Worm (Caenorhabditis elegans) whole organism, mixed stage, embryonic: ENCODE measurements around the gene C38C3.6.

Experiments used
- blmp-1 ChIP-seq: fragments of 150-350 bp; optimal IDR thresholded peaks from 2 replicates; lab custom pipeline; 2014; ENCODE audit warnings: missing biosample characterization, missing genetic modification characterization
- ceh-43 ChIP-seq: fragments of 200-800 bp; sonication (Bioruptor generic); optimal IDR thresholded peaks from 2 replicates; lab custom pipeline; 2018; ENCODE audit warnings: mild to moderate bottlenecking, missing genetic modification characterization, moderate library complexity, missing compliant biosample characterization
- ces-1 ChIP-seq: fragments of 150-350 bp; optimal IDR thresholded peaks from 2 replicates; lab custom pipeline; 2014; ENCODE audit warnings: missing biosample characterization, missing genetic modification reagents, missing genetic modification characterization
- drap-1 ChIP-seq: fragments of 200-800 bp; sonication (Bioruptor generic); optimal IDR thresholded peaks from 3 replicates; lab custom pipeline; 2018; ENCODE audit warnings: mild to moderate bottlenecking, missing genetic modification characterization, missing compliant biosample characterization
- elt-1 ChIP-seq: sonication (generic microtip); optimal IDR thresholded peaks from 2 replicates; lab custom pipeline; 2017; ENCODE audit warnings: missing genetic modification characterization, mild to moderate bottlenecking, missing compliant biosample characterization, antibody characterized with exemption, moderate library complexity, borderline replicate concordance; ENCODE audit not compliant: insufficient read depth
- elt-3 ChIP-seq: fragments of 150-350 bp; optimal IDR thresholded peaks from 2 replicates; lab custom pipeline; 2014; ENCODE audit warnings: missing biosample characterization, missing genetic modification characterization
- nhr-12 ChIP-seq: fragments of 150-350 bp; optimal IDR thresholded peaks from 2 replicates; lab custom pipeline; 2014; ENCODE audit warnings: missing biosample characterization, missing genetic modification characterization
- nhr-237 ChIP-seq: fragments of 150-350 bp; optimal IDR thresholded peaks from 2 replicates; lab custom pipeline; 2014; ENCODE audit warnings: missing biosample characterization, missing genetic modification characterization
- pha-4 ChIP-seq: fragments of 150-350 bp; optimal IDR thresholded peaks from 2 replicates; lab custom pipeline; 2018; ENCODE audit warnings: missing biosample characterization, missing genetic modification reagents, missing genetic modification characterization
- snpc-4 ChIP-seq: fragments of 150-350 bp; optimal IDR thresholded peaks from 2 replicates; lab custom pipeline; 2014; ENCODE audit warnings: missing biosample characterization, missing genetic modification characterization
- sptf-1 ChIP-seq: sonication (generic microtip); optimal IDR thresholded peaks from 2 replicates; lab custom pipeline; 2017; ENCODE audit warnings: mild to moderate bottlenecking, missing genetic modification characterization, moderate library complexity, missing compliant biosample characterization
- tbx-8 ChIP-seq: fragments of 200-800 bp; sonication (Bioruptor generic); optimal IDR thresholded peaks from 2 replicates; lab custom pipeline; 2018; ENCODE audit warnings: mild to moderate bottlenecking, missing genetic modification characterization, moderate library complexity, missing compliant biosample characterization
- unc-62 ChIP-seq: fragments of 150-350 bp; optimal IDR thresholded peaks from 2 replicates; lab custom pipeline; 2014; ENCODE audit warnings: missing biosample characterization, missing genetic modification reagents, missing genetic modification characterization
- ztf-11 ChIP-seq: fragments of 150-350 bp; optimal IDR thresholded peaks from 2 replicates; lab custom pipeline; 2014; ENCODE audit warnings: missing biosample characterization, missing genetic modification characterization

DNA sequence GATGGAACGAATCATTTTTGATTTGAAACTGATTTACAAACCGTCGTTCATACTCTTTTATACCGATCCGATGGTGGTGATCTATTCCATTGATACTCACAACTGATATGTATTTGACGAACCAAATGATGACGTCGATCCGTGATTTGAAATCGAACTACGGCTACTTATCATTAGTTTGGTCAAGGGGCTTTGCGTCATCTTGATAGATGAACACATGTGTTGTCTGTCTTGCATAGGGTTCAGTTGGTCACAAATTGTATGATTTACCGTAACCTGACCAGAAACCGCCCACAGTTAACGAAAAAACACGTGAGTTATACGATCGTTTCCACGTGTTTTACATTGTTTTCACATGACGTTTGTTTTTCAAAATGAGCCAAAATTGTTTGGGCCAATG lies 41.2 kb downstream of the C38C3.6 start, which contains the start of gene cnc-2:
- TF ChIP-seq elt-1 (tag; lab: Kevin White, UChicago) (no peak), elt-3 (tag; lab: Kevin White, UChicago) (no peak), unc-62 (GFP tag; lab: Kevin White, UChicago) (no peak), nhr-237 (tag; lab: Kevin White, UChicago) (no peak), sptf-1 (tag; lab: Kevin White, UChicago) (no peak), nhr-12 (no peak), drap-1 (GFP tag; lab: Kevin White, UChicago) (no peak), pha-4 (no peak), ces-1 (GFP tag; lab: Kevin White, UChicago) (no peak), blmp-1 (no peak), snpc-4 (tag; lab: Kevin White, UChicago) (no peak), tbx-8 (GFP tag; lab: Kevin White, UChicago) (no peak), ztf-11 (tag; lab: Kevin White, UChicago) (no peak), ceh-43 (GFP tag; lab: Kevin White, UChicago) (no peak)
